Fruit fly (Drosophila melanogaster) whole organism, embryonic: Measurements from ENCODE around the gene Hou.

Source experiments
- Blimp-1 ChIP-seq: fragments of 200-800 bp; sonication (Bioruptor generic); optimal IDR thresholded peaks from 3 replicates; lab custom pipeline; 2018; ENCODE audit warnings: missing biosample characterization, missing genetic modification characterization, mild to moderate bottlenecking, moderate library complexity, missing genetic modification reagents
- CG10147 ChIP-seq: fragments of 200-800 bp; sonication (Bioruptor generic); optimal IDR thresholded peaks from 2 replicates; lab custom pipeline; 2019; ENCODE audit warnings: missing biosample characterization, mild to moderate bottlenecking, missing genetic modification characterization, moderate library complexity
- CG12104 ChIP-seq: fragments of 200-800 bp; sonication (Bioruptor generic); optimal IDR thresholded peaks from 3 replicates; lab custom pipeline; 2016; ENCODE audit warnings: missing biosample characterization, missing genetic modification characterization
- CG14710 ChIP-seq: fragments of 200-800 bp; sonication (Bioruptor generic); optimal IDR thresholded peaks from 3 replicates; lab custom pipeline; 2019; ENCODE audit warnings: missing biosample characterization, mild to moderate bottlenecking, missing genetic modification characterization, moderate library complexity
- CG15696 ChIP-seq: fragments of 200-800 bp; sonication (Bioruptor generic); optimal IDR thresholded peaks from 2 replicates; lab custom pipeline; 2019; ENCODE audit warnings: missing biosample characterization, mild to moderate bottlenecking, missing genetic modification characterization, moderate library complexity
- CG1647 ChIP-seq: fragments of 200-800 bp; sonication (Bioruptor generic); optimal IDR thresholded peaks from 3 replicates; lab custom pipeline; 2016; ENCODE audit warnings: missing biosample characterization, missing genetic modification characterization
- CG17802 ChIP-seq: fragments of 200-800 bp; sonication (Bioruptor generic); optimal IDR thresholded peaks from 2 replicates; lab custom pipeline; 2018; ENCODE audit warnings: missing biosample characterization, mild to moderate bottlenecking, missing genetic modification characterization, moderate library complexity
- CG18262 ChIP-seq: fragments of 200-800 bp; optimal IDR thresholded peaks from 3 replicates; lab custom pipeline; 2019; ENCODE audit warnings: missing biosample characterization, mild to moderate bottlenecking, missing genetic modification characterization, moderate library complexity
- CG30020 ChIP-seq: fragments of 200-800 bp; optimal IDR thresholded peaks from 2 replicates; lab custom pipeline; 2019; ENCODE audit warnings: missing biosample characterization, mild to moderate bottlenecking, missing genetic modification characterization, moderate library complexity
- CG42726 ChIP-seq: fragments of 200-800 bp; sonication (Bioruptor generic); IDR thresholded peaks from 2 replicates; pipeline ENCODE4 v1.3.6; 2022; ENCODE audit warnings: missing biosample characterization, missing genetic modification characterization; ENCODE audit not compliant: partially characterized antibody
- CG5180 ChIP-seq: fragments of 200-800 bp; sonication (Bioruptor generic); optimal IDR thresholded peaks from 3 replicates; lab custom pipeline; 2017; ENCODE audit warnings: missing biosample characterization, missing genetic modification characterization, mild to moderate bottlenecking, moderate library complexity, missing genetic modification reagents
- CG5953 ChIP-seq: fragments of 200-800 bp; sonication (Bioruptor generic); IDR thresholded peaks from 2 replicates; pipeline ENCODE4 v1.3.6; 2022; ENCODE audit warnings: missing biosample characterization, missing genetic modification characterization
- Doc2 ChIP-seq: fragments of 200-800 bp; sonication (Bioruptor generic); IDR thresholded peaks from 2 replicates; pipeline ENCODE4 v1.3.6; 2022; ENCODE audit warnings: missing biosample characterization, missing genetic modification characterization
- Drgx ChIP-seq: fragments of 200-800 bp; sonication (Bioruptor generic); IDR thresholded peaks from 2 replicates; pipeline ENCODE4 v1.3.6; 2022; ENCODE audit warnings: missing biosample characterization, missing genetic modification characterization
- Hand ChIP-seq: fragments of 200-800 bp; sonication (Bioruptor generic); optimal IDR thresholded peaks from 2 replicates; lab custom pipeline; 2017; ENCODE audit warnings: mild to moderate bottlenecking, missing biosample characterization, missing genetic modification reagents, missing genetic modification characterization
- Hr78 ChIP-seq, 2 experiments: fragments of 200-800 bp in 1 of 2; fragments of >200 bp in 1 of 2; sonication (Bioruptor generic) in 1 of 2; optimal IDR thresholded peaks; 2 replicates each; lab custom pipeline; 2017 to 2019; ENCODE audit warnings: missing biosample characterization in 2 of 2, missing genetic modification characterization in 2 of 2, mild to moderate bottlenecking in 1 of 2, moderate library complexity in 1 of 2
- Lim3 ChIP-seq: fragments of 200-800 bp; sonication (Bioruptor generic); IDR thresholded peaks from 2 replicates; pipeline ENCODE4 v1.3.6; 2022; ENCODE audit warnings: missing biosample characterization, missing genetic modification characterization
- NC2β ChIP-seq: fragments of 200-800 bp; sonication (Bioruptor generic); optimal IDR thresholded peaks from 2 replicates; lab custom pipeline; 2016; ENCODE audit warnings: missing biosample characterization, missing genetic modification characterization
- abd-A ChIP-seq: fragments of 200-800 bp; sonication (Bioruptor generic); optimal IDR thresholded peaks from 3 replicates; lab custom pipeline; 2019; ENCODE audit warnings: missing biosample characterization, mild to moderate bottlenecking, missing genetic modification characterization, moderate library complexity
- caup ChIP-seq: fragments of 200-800 bp; sonication (Bioruptor generic); optimal IDR thresholded peaks from 3 replicates; lab custom pipeline; 2017; ENCODE audit warnings: missing biosample characterization, mild to moderate bottlenecking, missing genetic modification characterization, moderate library complexity; ENCODE audit not compliant: severe bottlenecking
- cg ChIP-seq: fragments of 200-800 bp; sonication (Bioruptor generic); optimal IDR thresholded peaks from 3 replicates; lab custom pipeline; 2019; ENCODE audit warnings: missing biosample characterization, mild to moderate bottlenecking, missing genetic modification characterization, moderate library complexity
- crol ChIP-seq: fragments of 200-800 bp; sonication (Bioruptor generic); IDR thresholded peaks from 2 replicates; pipeline ENCODE4 v1.3.6; 2022; ENCODE audit warnings: missing biosample characterization, missing genetic modification characterization
- dpn ChIP-seq, 2 experiments: fragments of 200-800 bp; sonication (Bioruptor generic); optimal IDR thresholded peaks; 3 replicates each; lab custom pipeline; 2016; ENCODE audit warnings: missing biosample characterization in 2 of 2, missing genetic modification characterization in 2 of 2
- ems ChIP-seq: fragments of 200-800 bp; sonication (Bioruptor generic); optimal IDR thresholded peaks from 3 replicates; lab custom pipeline; 2016; ENCODE audit warnings: missing biosample characterization, missing genetic modification characterization
- ham ChIP-seq: fragments of 200-800 bp; sonication (Bioruptor generic); IDR thresholded peaks from 2 replicates; pipeline ENCODE4 v1.3.6; 2022; ENCODE audit warnings: missing biosample characterization, missing genetic modification characterization
- hth ChIP-seq: fragments of >200 bp; optimal IDR thresholded peaks from 2 replicates; lab custom pipeline; 2017; ENCODE audit warnings: inconsistent platforms
- ind ChIP-seq: fragments of 200-800 bp; sonication (Bioruptor generic); optimal IDR thresholded peaks from 3 replicates; lab custom pipeline; 2016; ENCODE audit warnings: missing biosample characterization, missing genetic modification characterization
- kni ChIP-seq: fragments of 200-800 bp; sonication (Bioruptor generic); optimal IDR thresholded peaks from 3 replicates; lab custom pipeline; 2017; ENCODE audit warnings: mild to moderate bottlenecking, missing biosample characterization, missing genetic modification reagents, missing genetic modification characterization
- lab ChIP-seq: fragments of 200-800 bp; sonication (Bioruptor generic); optimal IDR thresholded peaks from 3 replicates; lab custom pipeline; 2017; ENCODE audit warnings: missing biosample characterization, missing genetic modification characterization, mild to moderate bottlenecking, moderate library complexity, missing genetic modification reagents
- lilli ChIP-seq: fragments of 200-800 bp; sonication (Bioruptor generic); optimal IDR thresholded peaks from 3 replicates; lab custom pipeline; 2016; ENCODE audit warnings: missing biosample characterization, missing genetic modification characterization
- lov ChIP-seq, 2 experiments: fragments of 200-800 bp in 1 of 2; fragments of >200 bp in 1 of 2; sonication (Bioruptor generic) in 1 of 2; IDR thresholded peaks in 1 of 2; optimal IDR thresholded peaks in 1 of 2; 2 replicates in 1 of 2; 3 replicates in 1 of 2; pipeline versions ENCODE4 v1.3.6 to Lab custom; 2017 to 2022; ENCODE audit warnings: missing biosample characterization in 1 of 2, missing genetic modification characterization in 1 of 2
- sens ChIP-seq: fragments of 200-800 bp; sonication (Bioruptor generic); peaks from one replicate; lab custom pipeline; 2016; ENCODE audit warnings: missing biosample characterization, missing genetic modification characterization
- slou ChIP-seq: fragments of 200-800 bp; sonication (Bioruptor generic); optimal IDR thresholded peaks from 3 replicates; lab custom pipeline; 2016; ENCODE audit warnings: missing biosample characterization, missing genetic modification characterization
- tna ChIP-seq: fragments of 200-800 bp; sonication (Bioruptor generic); IDR thresholded peaks from 2 replicates; pipeline ENCODE4 v1.3.6; 2022; ENCODE audit warnings: missing biosample characterization, missing genetic modification characterization; ENCODE audit not compliant: partially characterized antibody

The Hou gene

DNA sequence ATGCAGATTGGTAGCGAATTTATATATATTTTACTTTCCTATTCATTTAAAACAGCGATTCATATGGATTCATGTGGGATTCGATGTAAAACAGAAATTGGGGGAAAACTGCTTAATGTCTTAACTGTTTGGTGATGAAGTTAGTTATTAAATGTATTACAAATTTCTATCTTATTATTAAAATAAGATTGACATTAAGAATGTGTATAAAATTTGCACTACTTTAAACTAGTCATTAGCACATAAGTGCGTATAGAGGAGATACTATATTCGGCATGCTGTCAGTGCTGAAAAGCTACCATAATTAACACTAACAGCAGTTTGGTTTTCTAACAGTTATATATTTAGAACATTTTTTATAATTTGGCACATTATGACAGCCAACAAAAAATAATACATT, 25.5 kb upstream of the Hou start:
- TF ChIP-seq slou (no peak), CG18262 (tag; lab: Kevin White, UChicago) (peak; percentile 8), ind (GFP tag; lab: Kevin White, UChicago) (no peak), CG10147 (GFP tag; lab: Kevin White, UChicago) (no peak), dpn (GFP tag; optimal IDR thresholded peaks at IDR 0.05; lab: Kevin White, UChicago) (no peak), tna (GFP tag; lab: Robert Waterston, UW) (no peak), ems (no peak), caup (no peak), Doc2 (GFP tag; lab: Robert Waterston, UW) (no peak), CG12104 (GFP tag; lab: Kevin White, UChicago) (no peak), sens (GFP tag; lab: Kevin White, UChicago) (peak; percentile 12), CG14710 (tag; lab: Kevin White, UChicago) (no peak)
- TF ChIP-seq, all 482 proteins: peak for 2

DNA sequence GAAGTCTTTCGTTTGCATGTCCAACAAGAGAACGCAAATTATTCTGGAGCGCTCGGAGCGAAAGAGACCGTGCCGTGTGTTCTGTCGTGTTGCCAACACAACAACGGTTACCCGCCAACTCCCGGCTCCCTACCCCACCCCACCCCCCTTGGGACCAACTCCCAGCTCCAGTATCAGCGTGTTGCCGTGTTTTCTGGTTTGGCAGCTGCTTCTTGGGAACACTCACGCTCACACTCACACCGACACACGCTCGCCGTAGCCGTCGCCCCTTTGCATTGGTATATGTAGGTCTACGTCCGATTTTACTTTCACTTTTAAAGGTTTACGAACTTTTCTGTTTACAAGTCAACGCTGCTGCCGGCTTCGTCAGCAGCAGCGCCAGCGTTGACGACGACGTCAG, 25.0 kb upstream of the Hou start:
- TF ChIP-seq Blimp-1 (GFP tag; lab: Kevin White, UChicago) (peak; percentile 99), CG17802 (no peak), CG5180 (GFP tag; lab: Kevin White, UChicago) (peak; percentile 26), Hand (GFP tag; lab: Kevin White, UChicago) (no peak), crol (GFP tag; lab: Robert Waterston, UW) (peak; percentile 56), kni (peak; percentile 12), cg (GFP tag; lab: Kevin White, UChicago) (peak; percentile 55)

DNA sequence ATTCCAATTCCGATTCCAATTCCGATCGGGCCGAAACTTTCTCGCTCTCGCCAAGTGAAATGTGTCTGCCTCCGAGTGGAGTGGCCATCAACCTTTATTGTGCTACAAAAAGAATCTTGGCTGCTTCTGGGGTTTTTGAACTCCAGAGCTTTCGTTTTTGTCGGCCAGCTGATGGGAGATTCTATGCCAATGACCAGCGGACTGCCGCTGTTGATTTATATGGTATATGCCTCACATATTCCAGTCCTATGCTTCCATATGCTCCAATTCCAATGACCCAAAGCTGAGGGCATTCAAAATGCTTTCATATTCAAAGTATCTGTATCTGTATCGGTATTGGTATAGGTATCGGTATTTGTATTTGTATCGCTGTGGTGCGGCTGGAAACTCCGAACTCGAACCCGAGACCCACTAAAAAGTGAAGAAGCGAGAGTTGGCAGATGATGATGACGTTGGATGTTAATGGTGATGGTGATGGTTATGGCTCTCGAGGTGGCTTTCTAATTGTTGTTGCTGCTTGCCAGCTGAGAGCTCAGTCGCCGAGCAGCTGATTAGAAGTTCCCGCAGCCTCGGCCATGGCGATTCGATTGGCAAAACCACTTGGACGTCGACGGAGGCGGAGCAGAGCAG, 22.8 kb upstream of the Hou start:
- no peak for TF ChIP-seq CG1647 (GFP tag; lab: Kevin White, UChicago)
- TF ChIP-seq CG30020 (tag; lab: Kevin White, UChicago), result no peak
- peak; percentile 37 for TF ChIP-seq abd-A (tag; lab: Kevin White, UChicago)
- TF ChIP-seq Drgx (GFP tag; lab: Robert Waterston, UW), result no peak
- no peak for TF ChIP-seq CG5953 (GFP tag; lab: Robert Waterston, UW)
- no peak for TF ChIP-seq hth (lab: Kevin White, UChicago)
- peak; percentile 19 for TF ChIP-seq sens (GFP tag; lab: Kevin White, UChicago)
- no peak for TF ChIP-seq ham (GFP tag; lab: Robert Waterston, UW)
- TF ChIP-seq CG42726, result no peak
- no peak for TF ChIP-seq NC2β
- TF ChIP-seq Blimp-1 (GFP tag; lab: Kevin White, UChicago), result peak; percentile 92
- TF ChIP-seq cg (GFP tag; lab: Kevin White, UChicago), result peak; percentile 30
- TF ChIP-seq tna (GFP tag; lab: Robert Waterston, UW), result no peak
- TF ChIP-seq CG15696 (tag; lab: Kevin White, UChicago), result no peak
- no peak for TF ChIP-seq lilli (GFP tag; lab: Kevin White, UChicago)
- TF ChIP-seq kni, result peak; percentile 17
- no peak for TF ChIP-seq lov (optimal IDR thresholded peaks at IDR 0.05; lab: Kevin White, UChicago)
- no peak for TF ChIP-seq lov (GFP tag; IDR thresholded peaks at IDR 0.05; lab: Robert Waterston, UW)
- TF ChIP-seq Lim3 (GFP tag; lab: Robert Waterston, UW), result no peak
- no peak for TF ChIP-seq lab (GFP tag; lab: Kevin White, UChicago)
- peak in 1 of 2 experiments; percentile 21 for TF ChIP-seq Hr78 (GFP tag; optimal IDR thresholded peaks at IDR 0.05; lab: Kevin White, UChicago)
- TF ChIP-seq CG5180 (GFP tag; lab: Kevin White, UChicago), result peak; percentile 50
